Worm (Caenorhabditis elegans) whole organism, young adult: Measurements from ENCODE around the gene C01F1.6.

Experiments used
- B0019.2 ChIP-seq: fragments of 200-800 bp; sonication (Bioruptor generic); conservative IDR thresholded peaks from 2 replicates; pipeline ENCODE4 v1.3.6; 2022; ENCODE audit warnings: missing genetic modification reagents, missing genetic modification characterization, missing compliant biosample characterization
- B0035.1 ChIP-seq: sonication (generic microtip); optimal IDR thresholded peaks from 2 replicates; lab custom pipeline; 2016; ENCODE audit warnings: missing genetic modification characterization, mild to moderate bottlenecking, missing compliant biosample characterization, missing genotype, missing genetic modification reagents
- B0261.1 ChIP-seq: sonication (generic microtip); optimal IDR thresholded peaks from 2 replicates; lab custom pipeline; 2016; ENCODE audit warnings: mild to moderate bottlenecking, missing genetic modification characterization, moderate library complexity, missing compliant biosample characterization
- B0336.3 ChIP-seq: fragments of 200-800 bp; sonication (Bioruptor generic); IDR thresholded peaks from 2 replicates; pipeline ENCODE4 v1.3.6; 2022; ENCODE audit warnings: missing genetic modification characterization, missing compliant biosample characterization
- C06A6.2 ChIP-seq: fragments of 200-800 bp; sonication (Bioruptor generic); conservative IDR thresholded peaks from 2 replicates; pipeline ENCODE4 v1.3.6; 2022; ENCODE audit warnings: missing genetic modification characterization, missing compliant biosample characterization
- F10E7.11 ChIP-seq: sonication (generic microtip); optimal IDR thresholded peaks from 2 replicates; lab custom pipeline; 2017; ENCODE audit warnings: mild to moderate bottlenecking, missing genetic modification characterization, moderate library complexity, missing compliant biosample characterization
- F22D6.2 ChIP-seq: sonication (generic microtip); optimal IDR thresholded peaks from 2 replicates; lab custom pipeline; 2016; ENCODE audit warnings: mild to moderate bottlenecking, missing genetic modification characterization, missing compliant biosample characterization
- F39B2.1 ChIP-seq: fragments of 200-800 bp; sonication (Bioruptor generic); IDR thresholded peaks from 2 replicates; pipeline ENCODE4 v1.3.6; 2022; ENCODE audit warnings: missing genetic modification reagents, missing genetic modification characterization, missing compliant biosample characterization
- F55B11.4 ChIP-seq: sonication (generic microtip); optimal IDR thresholded peaks from 2 replicates; lab custom pipeline; 2016; ENCODE audit warnings: missing compliant biosample characterization, missing genetic modification characterization, borderline replicate concordance; ENCODE audit not compliant: insufficient read depth
- T07F8.4 ChIP-seq: sonication (generic microtip); optimal IDR thresholded peaks from 2 replicates; lab custom pipeline; 2016; ENCODE audit warnings: mild to moderate bottlenecking, missing genetic modification characterization, moderate library complexity, missing compliant biosample characterization
- T26A5.8 ChIP-seq: sonication (generic microtip); optimal IDR thresholded peaks from 2 replicates; lab custom pipeline; 2016; ENCODE audit warnings: missing genetic modification characterization, missing compliant biosample characterization
- Y67H2A.10 ChIP-seq: fragments of 200-800 bp; sonication (Bioruptor generic); conservative IDR thresholded peaks from 2 replicates; pipeline ENCODE4 v1.3.6; 2022; ENCODE audit warnings: missing genetic modification reagents, missing genetic modification characterization, missing compliant biosample characterization
- Y79H2A.3 ChIP-seq: fragments of 200-800 bp; sonication (Bioruptor generic); conservative IDR thresholded peaks from 2 replicates; pipeline ENCODE4 v1.3.6; 2022; ENCODE audit warnings: missing genetic modification reagents, missing genetic modification characterization, missing compliant biosample characterization
- atf-7 ChIP-seq: sonication (generic microtip); optimal IDR thresholded peaks from 2 replicates; lab custom pipeline; 2017; ENCODE audit warnings: mild to moderate bottlenecking, missing genetic modification characterization, missing compliant biosample characterization
- attf-3 ChIP-seq: fragments of 200-800 bp; sonication (Bioruptor generic); conservative IDR thresholded peaks from 2 replicates; pipeline ENCODE4 v1.3.6; 2022; ENCODE audit warnings: missing genetic modification reagents, missing genetic modification characterization, missing compliant biosample characterization
- attf-6 ChIP-seq: fragments of 200-800 bp; sonication (Bioruptor generic); IDR thresholded peaks from 2 replicates; pipeline ENCODE4 v1.3.6; 2022; ENCODE audit warnings: missing genetic modification reagents, missing genetic modification characterization, missing compliant biosample characterization
- bed-1 ChIP-seq: fragments of 200-800 bp; sonication (Bioruptor generic); IDR thresholded peaks from 2 replicates; pipeline ENCODE4 v1.3.6; 2022; ENCODE audit warnings: missing genetic modification reagents, missing genetic modification characterization, missing compliant biosample characterization
- bed-2 ChIP-seq: fragments of 200-800 bp; sonication (Bioruptor generic); IDR thresholded peaks from 2 replicates; pipeline ENCODE4 v1.3.6; 2022; ENCODE audit warnings: missing genetic modification reagents, missing genetic modification characterization, missing compliant biosample characterization
- ccch-3 ChIP-seq: fragments of 200-800 bp; sonication (Bioruptor generic); optimal IDR thresholded peaks from 2 replicates; lab custom pipeline; 2018; ENCODE audit warnings: mild to moderate bottlenecking, missing genetic modification characterization, missing compliant biosample characterization
- cebp-1 ChIP-seq, 2 experiments: fragments of 200-800 bp in 1 of 2; sonication (Bioruptor generic) in 1 of 2; sonication (generic microtip) in 1 of 2; IDR thresholded peaks in 1 of 2; optimal IDR thresholded peaks in 1 of 2; 2 replicates each; pipeline versions ENCODE4 v1.3.6 to Lab custom; 2017 to 2022; ENCODE audit warnings: missing compliant biosample characterization in 2 of 2, missing genetic modification characterization in 2 of 2, mild to moderate bottlenecking in 1 of 2, missing genetic modification reagents in 1 of 2, moderate library complexity in 1 of 2
- ceh-79 ChIP-seq: sonication (generic microtip); optimal IDR thresholded peaks from 2 replicates; lab custom pipeline; 2017; ENCODE audit warnings: mild to moderate bottlenecking, missing genetic modification characterization, missing compliant biosample characterization
- dox-1 ChIP-seq: fragments of 200-800 bp; sonication (Bioruptor generic); IDR thresholded peaks from 2 replicates; pipeline ENCODE4 v1.3.6; 2022; ENCODE audit warnings: missing genetic modification reagents, missing genetic modification characterization, missing compliant biosample characterization
- egl-18 ChIP-seq: fragments of 200-800 bp; sonication (Bioruptor generic); IDR thresholded peaks from 2 replicates; pipeline ENCODE4 v1.3.6; 2022; ENCODE audit warnings: missing genetic modification reagents, missing genetic modification characterization, missing compliant biosample characterization
- egl-44 ChIP-seq: fragments of 200-800 bp; sonication (Bioruptor generic); IDR thresholded peaks from 2 replicates; pipeline ENCODE4 v1.3.6; 2022; ENCODE audit warnings: missing genetic modification reagents, missing genetic modification characterization, missing compliant biosample characterization
- ets-4 ChIP-seq: fragments of 200-800 bp; sonication (Bioruptor generic); optimal IDR thresholded peaks from 2 replicates; lab custom pipeline; 2018; ENCODE audit warnings: mild to moderate bottlenecking, missing genetic modification characterization, missing compliant biosample characterization
- hlh-26 ChIP-seq: fragments of 200-800 bp; sonication (Bioruptor generic); conservative IDR thresholded peaks from 2 replicates; pipeline ENCODE4 v1.3.6; 2022; ENCODE audit warnings: missing genetic modification reagents, missing genetic modification characterization, missing compliant biosample characterization
- hmg-1.2 ChIP-seq: fragments of 200-800 bp; sonication (Bioruptor generic); IDR thresholded peaks from 2 replicates; pipeline ENCODE4 v1.3.6; 2022; ENCODE audit warnings: missing genetic modification reagents, missing genetic modification characterization, missing compliant biosample characterization
- hmg-20 ChIP-seq: fragments of 200-800 bp; sonication (Bioruptor generic); IDR thresholded peaks from 2 replicates; pipeline ENCODE4 v1.3.6; 2022; ENCODE audit warnings: missing genetic modification reagents, missing genetic modification characterization, missing compliant biosample characterization
- let-526 ChIP-seq: fragments of 200-800 bp; sonication (Bioruptor generic); IDR thresholded peaks from 2 replicates; pipeline ENCODE4 v1.3.6; 2022; ENCODE audit warnings: missing genetic modification reagents, missing genetic modification characterization, missing compliant biosample characterization
- lin-26 ChIP-seq: fragments of 200-800 bp; sonication (Bioruptor generic); IDR thresholded peaks from 2 replicates; pipeline ENCODE4 v1.3.6; 2022; ENCODE audit warnings: missing genetic modification reagents, missing genetic modification characterization, missing compliant biosample characterization
- lin-54 ChIP-seq: fragments of 200-800 bp; sonication (Bioruptor generic); optimal IDR thresholded peaks from 2 replicates; lab custom pipeline; 2018; ENCODE audit warnings: mild to moderate bottlenecking, missing genetic modification characterization, missing compliant biosample characterization
- lsl-1 ChIP-seq: fragments of 200-800 bp; sonication (Bioruptor generic); optimal IDR thresholded peaks from 2 replicates; lab custom pipeline; 2018; ENCODE audit warnings: mild to moderate bottlenecking, missing genetic modification characterization, moderate library complexity, missing compliant biosample characterization
- madf-10 ChIP-seq: sonication (generic microtip); optimal IDR thresholded peaks from 2 replicates; lab custom pipeline; 2016; ENCODE audit warnings: mild to moderate bottlenecking, missing genetic modification characterization, missing compliant biosample characterization
- madf-6 ChIP-seq: fragments of 200-800 bp; sonication (Bioruptor generic); IDR thresholded peaks from 2 replicates; pipeline ENCODE4 v1.3.6; 2022; ENCODE audit warnings: missing genetic modification reagents, missing genetic modification characterization, missing compliant biosample characterization
- madf-8 ChIP-seq: fragments of 200-800 bp; sonication (Bioruptor generic); conservative IDR thresholded peaks from 2 replicates; pipeline ENCODE4 v1.3.6; 2022; ENCODE audit warnings: missing genetic modification reagents, missing genetic modification characterization, missing compliant biosample characterization
- mes-4 ChIP-seq: sonication (generic microtip); optimal IDR thresholded peaks from 2 replicates; lab custom pipeline; 2016; ENCODE audit warnings: missing genotype, missing genetic modification characterization, missing compliant biosample characterization
- nhr-179 ChIP-seq: sonication (generic microtip); optimal IDR thresholded peaks from 2 replicates; lab custom pipeline; 2016; ENCODE audit warnings: mild to moderate bottlenecking, missing genetic modification characterization, missing compliant biosample characterization
- nhr-80 ChIP-seq: sonication (generic microtip); optimal IDR thresholded peaks from 2 replicates; lab custom pipeline; 2016; ENCODE audit warnings: missing genetic modification characterization, missing compliant biosample characterization
- snpc-3.4 ChIP-seq: sonication (generic microtip); optimal IDR thresholded peaks from 2 replicates; lab custom pipeline; 2017; ENCODE audit warnings: missing genetic modification characterization, mild to moderate bottlenecking, missing compliant biosample characterization, antibody characterized with exemption, moderate library complexity, missing genotype, missing genetic modification reagents
- snpc-4 ChIP-seq, 5 experiments: fragments of 150-350 bp in 1 of 5; sonication (generic microtip) in 4 of 5; optimal IDR thresholded peaks; 2 replicates each; lab custom pipeline; 2014 to 2018; ENCODE audit warnings: missing genetic modification characterization in 5 of 5, missing biosample characterization in 3 of 5, antibody characterized with exemption in 2 of 5, mild to moderate bottlenecking in 2 of 5, missing compliant biosample characterization in 2 of 5, missing genotype in 2 of 5, moderate library complexity in 2 of 5, missing genetic modification reagents in 1 of 5
- xnd-1 ChIP-seq: sonication (generic microtip); optimal IDR thresholded peaks from 2 replicates; lab custom pipeline; 2016; ENCODE audit warnings: missing genotype, missing genetic modification reagents, missing genetic modification characterization, missing compliant biosample characterization
- ztf-18 ChIP-seq: sonication (generic microtip); optimal IDR thresholded peaks from 2 replicates; lab custom pipeline; 2016; ENCODE audit warnings: missing genotype, mild to moderate bottlenecking, missing genetic modification characterization, missing compliant biosample characterization
- ztf-22 ChIP-seq: fragments of 200-800 bp; sonication (Bioruptor generic); optimal IDR thresholded peaks from 2 replicates; lab custom pipeline; 2018; ENCODE audit warnings: mild to moderate bottlenecking, missing genetic modification characterization, moderate library complexity, missing compliant biosample characterization
- ztf-26 ChIP-seq: sonication (generic microtip); optimal IDR thresholded peaks from 2 replicates; lab custom pipeline; 2017; ENCODE audit warnings: missing genetic modification characterization, missing compliant biosample characterization
- ztf-6 ChIP-seq: fragments of 200-800 bp; sonication (Bioruptor generic); IDR thresholded peaks from 2 replicates; pipeline ENCODE4 v1.3.6; 2022; ENCODE audit warnings: missing genetic modification reagents, missing genetic modification characterization, missing compliant biosample characterization

C01F1.6 gene

ce11 chrII:4328716-4329115 is 40.7 kb upstream of the C01F1.6 start, which contains the start of gene H20J04.4:
H20J04.4 (plus strand) TSS chrII:4329016.
- no peak for TF ChIP-seq ztf-22 (GFP tag; lab: Kevin White, UChicago)
- TF ChIP-seq nhr-80 (tag; lab: Kevin White, UChicago) = no peak
- TF ChIP-seq cebp-1 (GFP tag; IDR thresholded peaks at IDR 0.05; lab: Robert Waterston, UW) = no peak
- no peak for TF ChIP-seq cebp-1 (tag; optimal IDR thresholded peaks at IDR 0.05; lab: Kevin White, UChicago)
- TF ChIP-seq F10E7.11 (tag; lab: Kevin White, UChicago) = no peak
- no peak for TF ChIP-seq lin-54 (GFP tag; lab: Kevin White, UChicago)
- TF ChIP-seq bed-1 (GFP tag; lab: Robert Waterston, UW) = no peak
- no peak for TF ChIP-seq B0019.2
- no peak for TF ChIP-seq ztf-6 (GFP tag; lab: Robert Waterston, UW)
- TF ChIP-seq snpc-3.4 (tag; lab: Kevin White, UChicago) = no peak
- TF ChIP-seq C06A6.2 (GFP tag; lab: Robert Waterston, UW) = no peak
- TF ChIP-seq lin-26 (GFP tag; lab: Robert Waterston, UW) = no peak
- TF ChIP-seq ztf-18 (tag; lab: Kevin White, UChicago) = no peak
- TF ChIP-seq bed-2 (GFP tag; lab: Robert Waterston, UW) = no peak
- no peak for TF ChIP-seq ets-4 (GFP tag; lab: Kevin White, UChicago)
- TF ChIP-seq, all 124 proteins: peak for 0

- no peak for TF ChIP-seq dox-1 (GFP tag; lab: Robert Waterston, UW)
- TF ChIP-seq lsl-1 (GFP tag; lab: Kevin White, UChicago) = no peak
- no peak for TF ChIP-seq xnd-1 (tag; lab: Kevin White, UChicago)
- TF ChIP-seq egl-18 (GFP tag; lab: Robert Waterston, UW) = no peak
- no peak for TF ChIP-seq F55B11.4 (tag; lab: Kevin White, UChicago)
- no peak for TF ChIP-seq madf-10 (tag; lab: Kevin White, UChicago)
- TF ChIP-seq B0336.3 (GFP tag; lab: Robert Waterston, UW) = no peak
- no peak for TF ChIP-seq madf-8 (GFP tag; lab: Robert Waterston, UW)
- TF ChIP-seq Y79H2A.3 = no peak
- TF ChIP-seq F39B2.1 = no peak
- no peak for TF ChIP-seq ztf-6 (GFP tag; lab: Robert Waterston, UW)
- TF ChIP-seq cebp-1 (GFP tag; IDR thresholded peaks at IDR 0.05; lab: Robert Waterston, UW) = no peak
- no peak for TF ChIP-seq cebp-1 (tag; optimal IDR thresholded peaks at IDR 0.05; lab: Kevin White, UChicago)
- TF ChIP-seq B0035.1 = no peak
- TF ChIP-seq mes-4 (tag; lab: Kevin White, UChicago) = no peak
- TF ChIP-seq egl-44 (GFP tag; lab: Robert Waterston, UW) = no peak
- TF ChIP-seq T26A5.8 = no peak
- TF ChIP-seq hmg-1.2 (GFP tag; lab: Robert Waterston, UW) = no peak
- no peak for TF ChIP-seq attf-6 (GFP tag; lab: Robert Waterston, UW)
- TF ChIP-seq, all 124 proteins: peak for 0
These were observed 38.4 kb upstream of the C01F1.6 start, which contains the start of gene pfd-2 for ce11 chrII:4326420-4326819. pfd-2 (plus strand) TSS chrII:4326720.

- TF ChIP-seq T26A5.8 = no peak
- no peak for TF ChIP-seq snpc-4 (GFP tag; optimal IDR thresholded peaks at IDR 0.05; lab: Kevin White, UChicago)
- TF ChIP-seq snpc-4 (tag; optimal IDR thresholded peaks at IDR 0.05; lab: Kevin White, UChicago) = no peak
- TF ChIP-seq Y67H2A.10 (GFP tag; lab: Robert Waterston, UW) = no peak
- no peak for TF ChIP-seq bed-1 (GFP tag; lab: Robert Waterston, UW)
- no peak for TF ChIP-seq hmg-20 (GFP tag; lab: Robert Waterston, UW)
- TF ChIP-seq F22D6.2 = no peak
- TF ChIP-seq atf-7 (tag; lab: Kevin White, UChicago) = no peak
- no peak for TF ChIP-seq let-526
- TF ChIP-seq nhr-179 (tag; lab: Kevin White, UChicago) = no peak
- no peak for TF ChIP-seq T07F8.4 (tag; lab: Kevin White, UChicago)
- TF ChIP-seq attf-3 = no peak
- TF ChIP-seq ztf-26 (tag; lab: Kevin White, UChicago) = no peak
- TF ChIP-seq hlh-26 (GFP tag; lab: Robert Waterston, UW) = no peak
- TF ChIP-seq ceh-79 (tag; lab: Kevin White, UChicago) = no peak
- no peak for TF ChIP-seq egl-18 (GFP tag; lab: Robert Waterston, UW)
- no peak for TF ChIP-seq B0261.1 (tag; lab: Kevin White, UChicago)
- no peak for TF ChIP-seq madf-6
- no peak for TF ChIP-seq ccch-3
These were observed 36.0 kb upstream of the C01F1.6 start, which contains the start of gene mog-2 for ce11 chrII:4324061-4324460. mog-2 (plus strand) TSS chrII:4324361.
